Worm (Caenorhabditis elegans) whole organism, L2 larva: ENCODE measurements around the gene F40D4.12.

Experiments
- R02D3.7 ChIP-seq: fragments of 150-350 bp; optimal IDR thresholded peaks from 2 replicates; lab custom pipeline; 2014; ENCODE audit warnings: missing biosample characterization, missing genetic modification characterization
- alr-1 ChIP-seq: fragments of 150-350 bp; optimal IDR thresholded peaks from 2 replicates; lab custom pipeline; 2014; ENCODE audit warnings: missing biosample characterization, missing genetic modification characterization
- aly-2 ChIP-seq: fragments of 150-350 bp; optimal IDR thresholded peaks from 2 replicates; lab custom pipeline; 2014; ENCODE audit warnings: missing biosample characterization, missing genetic modification characterization
- ama-1 ChIP-seq: fragments of 150-350 bp; optimal IDR thresholded peaks from 2 replicates; lab custom pipeline; 2018; ENCODE audit warnings: inconsistent platforms
- elt-1 ChIP-seq: fragments of 150-350 bp; optimal IDR thresholded peaks from 2 replicates; lab custom pipeline; 2014; ENCODE audit warnings: missing biosample characterization, missing genetic modification characterization
- mab-5 ChIP-seq: fragments of 150-350 bp; optimal IDR thresholded peaks from 2 replicates; lab custom pipeline; 2014; ENCODE audit warnings: missing biosample characterization, missing genetic modification characterization
- nhr-11 ChIP-seq: fragments of 150-350 bp; optimal IDR thresholded peaks from 2 replicates; lab custom pipeline; 2014; ENCODE audit warnings: missing biosample characterization, missing genetic modification characterization
- nhr-21 ChIP-seq: fragments of 150-350 bp; optimal IDR thresholded peaks from 2 replicates; lab custom pipeline; 2014; ENCODE audit warnings: missing biosample characterization, missing genetic modification characterization
- skn-1 ChIP-seq: sonication (generic microtip); optimal IDR thresholded peaks from 2 replicates; lab custom pipeline; 2017; ENCODE audit warnings: missing biosample characterization, missing genetic modification characterization
- sma-9 ChIP-seq, 2 experiments: fragments of 150-350 bp in 1 of 2; sonication (generic microtip) in 1 of 2; optimal IDR thresholded peaks; 2 replicates each; lab custom pipeline; 2014 to 2016; ENCODE audit warnings: missing genetic modification characterization in 2 of 2, mild to moderate bottlenecking in 1 of 2, missing biosample characterization in 1 of 2, missing compliant biosample characterization in 1 of 2, missing genetic modification reagents in 1 of 2, moderate library complexity in 1 of 2
- snpc-4 ChIP-seq: fragments of 150-350 bp; optimal IDR thresholded peaks from 2 replicates; lab custom pipeline; 2014; ENCODE audit warnings: missing biosample characterization, missing genetic modification characterization
- zag-1 ChIP-seq: fragments of 150-350 bp; optimal IDR thresholded peaks from 2 replicates; lab custom pipeline; 2014; ENCODE audit warnings: missing biosample characterization, missing genetic modification characterization
- ztf-1 ChIP-seq: fragments of 200-800 bp; sonication (Bioruptor generic); conservative IDR thresholded peaks from 2 replicates; pipeline ENCODE4 v1.3.6; 2022; ENCODE audit warnings: missing genetic modification characterization, missing compliant biosample characterization
- ztf-11 ChIP-seq: sonication (generic microtip); optimal IDR thresholded peaks from 2 replicates; lab custom pipeline; 2017; ENCODE audit warnings: missing biosample characterization, missing genetic modification characterization

DNA sequence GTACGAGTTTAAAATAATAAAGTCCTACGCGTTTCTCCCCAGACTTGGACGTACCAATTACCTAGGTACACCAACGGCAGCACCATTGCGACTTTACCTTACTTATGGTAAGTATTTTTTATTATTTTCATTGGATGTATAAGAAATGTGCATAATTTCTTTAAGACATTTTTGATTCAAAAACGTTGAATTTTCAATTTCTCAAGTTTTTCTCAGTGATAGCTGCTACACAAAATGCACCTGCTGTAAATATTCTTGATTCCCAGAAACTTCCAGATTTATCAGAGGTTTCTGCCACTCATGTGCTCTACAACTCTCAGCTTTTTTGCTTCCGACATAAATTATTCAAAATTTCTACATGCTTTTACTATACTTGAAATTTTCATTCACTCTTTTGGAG, 22.4 kb downstream of the F40D4.12 start, which contains the start of gene srh-159:
- TF ChIP-seq skn-1 (tag; lab: Kevin White, UChicago) (no peak), nhr-11 (tag; lab: Kevin White, UChicago) (no peak), zag-1 (tag; lab: Kevin White, UChicago) (no peak), R02D3.7 (tag; lab: Kevin White, UChicago) (no peak), alr-1 (tag; lab: Kevin White, UChicago) (no peak), elt-1 (tag; lab: Kevin White, UChicago) (no peak), snpc-4 (tag; lab: Kevin White, UChicago) (no peak), aly-2 (no peak), sma-9 (GFP tag; optimal IDR thresholded peaks at IDR 0.05; lab: Kevin White, UChicago) (no peak), sma-9 (tag; optimal IDR thresholded peaks at IDR 0.05; lab: Kevin White, UChicago) (no peak), mab-5 (tag; lab: Kevin White, UChicago) (no peak), ztf-1 (no peak), ztf-11 (tag; lab: Kevin White, UChicago) (no peak), ama-1 (no peak), nhr-21 (no peak)
